Fruit fly (Drosophila melanogaster) whole organism, embryonic: Measurements from ENCODE around the gene GstZ1.

Experiments used
- Antp ChIP-seq: fragments of 200-800 bp; sonication (Bioruptor generic); optimal IDR thresholded peaks from 3 replicates; lab custom pipeline; 2016; ENCODE audit warnings: missing biosample characterization, missing genetic modification characterization
- CG11695 ChIP-seq: fragments of 200-800 bp; sonication (Bioruptor generic); IDR thresholded peaks from 3 replicates; pipeline ENCODE4 v1.3.6; 2022; ENCODE audit warnings: missing biosample characterization, missing genetic modification characterization
- CG2889 ChIP-seq: fragments of 200-800 bp; sonication (Bioruptor generic); IDR thresholded peaks from 3 replicates; pipeline ENCODE4 v1.3.6; 2022; ENCODE audit warnings: missing biosample characterization, missing genetic modification characterization
- CG8089 ChIP-seq: fragments of 200-800 bp; sonication (Bioruptor generic); optimal IDR thresholded peaks from 3 replicates; lab custom pipeline; 2016; ENCODE audit warnings: missing biosample characterization, missing genetic modification characterization
- TFAM ChIP-seq: fragments of 200-800 bp; sonication (Bioruptor generic); optimal IDR thresholded peaks from 2 replicates; lab custom pipeline; 2017; ENCODE audit warnings: missing biosample characterization, missing genetic modification characterization, inconsistent platforms
- corto ChIP-seq: fragments of 200-800 bp; sonication (Bioruptor generic); optimal IDR thresholded peaks from 2 replicates; lab custom pipeline; 2016; ENCODE audit warnings: missing biosample characterization, mild to moderate bottlenecking, missing genetic modification characterization, moderate library complexity
- gce ChIP-seq: fragments of 200-800 bp; sonication (Bioruptor generic); IDR thresholded peaks from 3 replicates; pipeline ENCODE4 v1.3.6; 2022; ENCODE audit warnings: missing biosample characterization, missing genetic modification characterization
- gcm2 ChIP-seq: fragments of 200-800 bp; sonication (Bioruptor generic); optimal IDR thresholded peaks from 2 replicates; lab custom pipeline; 2016; ENCODE audit warnings: missing biosample characterization, missing genetic modification characterization
- otp ChIP-seq: fragments of 200-800 bp; sonication (Bioruptor generic); IDR thresholded peaks from 3 replicates; pipeline ENCODE4, ENCODE4 v1.3.6; 2022; ENCODE audit warnings: missing biosample characterization, missing genetic modification characterization

- TF ChIP-seq CG2889 = no peak
- TF ChIP-seq gce (GFP tag; lab: Robert Waterston, UW) = no peak
- no peak for TF ChIP-seq CG11695 (GFP tag; lab: Robert Waterston, UW)
- TF ChIP-seq otp = no peak
- TF ChIP-seq corto = no peak
- no peak for TF ChIP-seq TFAM (GFP tag; lab: Kevin White, UChicago)
- no peak for TF ChIP-seq Antp (GFP tag; lab: Kevin White, UChicago)
- TF ChIP-seq CG8089 (GFP tag; lab: Kevin White, UChicago) = no peak
- TF ChIP-seq gcm2 = no peak
Observed at dm6 chr3R:9437618-9438017, 18.7 kb downstream of the GstZ1 start.
